Worm (Caenorhabditis elegans): ENCODE measurements around the gene F54F2.14.

F54F2.14 gene

ce11 chrIII:8795595-8796141 is 4.3 kb downstream of the F54F2.14 start (continued):
- peak; percentile 81 for TF ChIP-seq F10B5.3 (tag; optimal IDR thresholded peaks at IDR 0.05)
- TF ChIP-seq snpc-1.2 (GFP tag; IDR thresholded peaks at IDR 0.05), result 0 out of 2 replicates have a peak, but pooled peaks have one; percentile 12
- TF ChIP-seq daf-8 (GFP tag; IDR thresholded peaks at IDR 0.05), result no peak
- TF ChIP-seq F26F4.8 (GFP tag; conservative IDR thresholded peaks at IDR 0.05), result no peak
- peak; percentile 85 for TF ChIP-seq nhr-102 (tag; optimal IDR thresholded peaks at IDR 0.05)
- TF ChIP-seq ztf-11 (tag; optimal IDR thresholded peaks at IDR 0.05), result no peak
- no peak for TF ChIP-seq tag-97 (GFP tag; IDR thresholded peaks at IDR 0.05)
- peak; percentile 75 to 88 for TF ChIP-seq hif-1 (tag; optimal IDR thresholded peaks at IDR 0.05)
- peak; percentile 97 for TF ChIP-seq rbr-2 (tag; optimal IDR thresholded peaks at IDR 0.05)
- TF ChIP-seq Y105C5A.15 (GFP tag; IDR thresholded peaks at IDR 0.05), result no peak
- peak; percentile 98 for TF ChIP-seq hmg-1.1 (GFP tag; IDR thresholded peaks at IDR 0.05)
- TF ChIP-seq fkh-10 (GFP tag; optimal IDR thresholded peaks at IDR 0.05), result peak; percentile 96
- peak; percentile 93 for TF ChIP-seq mxl-3 (GFP tag; optimal IDR thresholded peaks at IDR 0.05)
- no peak for TF ChIP-seq ceh-44 (GFP tag; IDR thresholded peaks at IDR 0.05)
- TF ChIP-seq ces-1 (GFP tag; optimal IDR thresholded peaks at IDR 0.05), result peak; percentile 69
- peak; percentile 92 for TF ChIP-seq T26A8.4 (GFP tag; IDR thresholded peaks at IDR 0.05)
- TF ChIP-seq lir-3 (tag; optimal IDR thresholded peaks at IDR 0.05), result no peak
- peak; percentile 94 for TF ChIP-seq lin-13 (GFP tag; optimal IDR thresholded peaks at IDR 0.05)
- TF ChIP-seq dpl-1 (GFP tag; optimal IDR thresholded peaks at IDR 0.05), result peak; percentile 68
- TF ChIP-seq Y5F2A.4 (GFP tag; optimal IDR thresholded peaks at IDR 0.05), result peak; percentile 59
- TF ChIP-seq nhr-48 (tag; optimal IDR thresholded peaks at IDR 0.05), result peak; percentile 96
- peak; percentile 98 for TF ChIP-seq aha-1 (tag)
- peak; percentile 97 for TF ChIP-seq mep-1 (tag; optimal IDR thresholded peaks at IDR 0.05)
- TF ChIP-seq ceh-28 (tag; optimal IDR thresholded peaks at IDR 0.05), result peak; percentile 72
- TF ChIP-seq R02D3.7 (tag; optimal IDR thresholded peaks at IDR 0.05), result no peak
- no peak; the same call in 1 of the 2 replicates for TF ChIP-seq Y48G9A.11 (GFP tag; IDR thresholded peaks at IDR 0.05)
- peak; percentile 95 for TF ChIP-seq nhr-25 (tag; optimal IDR thresholded peaks at IDR 0.05; ENCODE audit: borderline replicate concordance, insufficient read depth)
- TF ChIP-seq ceh-82 (tag; optimal IDR thresholded peaks at IDR 0.05), result no peak
- peak; percentile 80 for TF ChIP-seq daf-19 (GFP tag; conservative IDR thresholded peaks at IDR 0.05)
- peak; percentile 70 for TF ChIP-seq lin-38 (GFP tag; IDR thresholded peaks at IDR 0.05)
- TF ChIP-seq lsy-2 (tag; optimal IDR thresholded peaks at IDR 0.05), result peak; percentile 91 to 93
- TF ChIP-seq unc-39 (tag; optimal IDR thresholded peaks at IDR 0.05), result no peak
- TF ChIP-seq lin-15B (tag; optimal IDR thresholded peaks at IDR 0.05), result no peak
- no peak for TF ChIP-seq ceh-62 (tag; optimal IDR thresholded peaks at IDR 0.05)
- TF ChIP-seq zfp-2 (tag; optimal IDR thresholded peaks at IDR 0.05), result no peak
- no peak for TF ChIP-seq dmd-8 (GFP tag; IDR thresholded peaks at IDR 0.05)
- no peak for TF ChIP-seq aly-2 (tag; optimal IDR thresholded peaks at IDR 0.05)
- peak in 1 of 2 experiments; percentile 40 for TF ChIP-seq ZK546.5 (tag; optimal IDR thresholded peaks at IDR 0.05)
- peak; percentile 94 for TF ChIP-seq dve-1 (tag; optimal IDR thresholded peaks at IDR 0.05; ENCODE audit: insufficient read depth)
- peak; percentile 94 for TF ChIP-seq gei-8 (GFP tag; optimal IDR thresholded peaks at IDR 0.05)
- peak; percentile 13 for TF ChIP-seq attf-4 (tag; optimal IDR thresholded peaks at IDR 0.05)
- no peak for TF ChIP-seq nhr-41 (GFP tag; IDR thresholded peaks at IDR 0.05)
- TF ChIP-seq ZK337.2 (GFP tag; IDR thresholded peaks at IDR 0.05), result no peak
- TF ChIP-seq Y75B8A.6 (GFP tag; IDR thresholded peaks at IDR 0.05), result no peak
- peak; percentile 53 for TF ChIP-seq lin-39 (tag; optimal IDR thresholded peaks at IDR 0.05)
- peak; percentile 88 for TF ChIP-seq ztf-7 (tag; optimal IDR thresholded peaks at IDR 0.05)
- peak; percentile 69 for TF ChIP-seq mes-2 (tag; optimal IDR thresholded peaks at IDR 0.05; ENCODE audit: poor library complexity, severe bottlenecking)
- peak; percentile 94 for TF ChIP-seq nhr-28 (tag; optimal IDR thresholded peaks at IDR 0.05)
- no peak for TF ChIP-seq vab-7 (GFP tag; IDR thresholded peaks at IDR 0.05)
- TF ChIP-seq daf-12 (tag; optimal IDR thresholded peaks at IDR 0.05), result no peak
- TF ChIP-seq snpc-4 (tag; optimal IDR thresholded peaks at IDR 0.05), result peak; percentile 38
- TF ChIP-seq nhr-77 (tag; optimal IDR thresholded peaks at IDR 0.05), result peak; percentile 87
